Worm (Caenorhabditis elegans) whole organism, L3 larva: ENCODE measurements around the gene pst-2.

Source experiments
- elt-1 ChIP-seq: fragments of 150-350 bp; optimal IDR thresholded peaks from 2 replicates; lab custom pipeline; 2014; ENCODE audit warnings: missing biosample characterization, missing genetic modification characterization
- hmg-11 ChIP-seq: sonication (generic microtip); optimal IDR thresholded peaks from 2 replicates; lab custom pipeline; 2016; ENCODE audit warnings: missing genetic modification characterization, missing compliant biosample characterization
- lin-15B ChIP-seq: fragments of 150-350 bp; optimal IDR thresholded peaks from 2 replicates; lab custom pipeline; 2014; ENCODE audit warnings: missing biosample characterization, missing genetic modification characterization
- lin-39 ChIP-seq: fragments of 150-350 bp; optimal IDR thresholded peaks from 2 replicates; lab custom pipeline; 2018; ENCODE audit warnings: missing biosample characterization, missing genetic modification reagents, missing genetic modification characterization
- nhr-12 ChIP-seq: fragments of 150-350 bp; optimal IDR thresholded peaks from 2 replicates; lab custom pipeline; 2014; ENCODE audit warnings: missing biosample characterization, missing genetic modification characterization
- nhr-76 ChIP-seq: fragments of 150-350 bp; sonication (generic microtip); optimal IDR thresholded peaks from 5 replicates; lab custom pipeline; 2014; ENCODE audit warnings: missing biosample characterization, missing genetic modification characterization
- pha-4 ChIP-seq: fragments of 150-350 bp; optimal IDR thresholded peaks from 2 replicates; lab custom pipeline; 2014; ENCODE audit warnings: missing biosample characterization, missing genetic modification reagents, missing genetic modification characterization
- skn-1 ChIP-seq: fragments of 150-350 bp; optimal IDR thresholded peaks from 2 replicates; lab custom pipeline; 2014; ENCODE audit warnings: missing biosample characterization, missing genetic modification characterization
- unc-39 ChIP-seq: sonication (generic microtip); optimal IDR thresholded peaks from 4 replicates; lab custom pipeline; 2017; ENCODE audit warnings: missing biosample characterization, missing genetic modification characterization
- unc-62 ChIP-seq: fragments of 150-350 bp; sonication (generic microtip); optimal IDR thresholded peaks from 4 replicates; lab custom pipeline; 2014; ENCODE audit warnings: missing biosample characterization, missing genetic modification reagents, missing genetic modification characterization
- ztf-11 ChIP-seq: fragments of 150-350 bp; optimal IDR thresholded peaks from 2 replicates; lab custom pipeline; 2014; ENCODE audit warnings: missing biosample characterization, missing genetic modification characterization
- ztf-4 ChIP-seq: fragments of 150-350 bp; optimal IDR thresholded peaks from 2 replicates; lab custom pipeline; 2014; ENCODE audit warnings: missing biosample characterization, missing genetic modification characterization

- TF ChIP-seq unc-39 (tag; lab: Kevin White, UChicago) (no peak), pha-4 (no peak), unc-62 (GFP tag; lab: Kevin White, UChicago) (no peak), lin-39 (tag; lab: Kevin White, UChicago) (no peak), nhr-76 (no peak), hmg-11 (tag; lab: Kevin White, UChicago) (no peak), ztf-11 (tag; lab: Kevin White, UChicago) (no peak), elt-1 (tag; lab: Kevin White, UChicago) (no peak), lin-15B (tag; lab: Kevin White, UChicago) (no peak), nhr-12 (tag; lab: Kevin White, UChicago) (no peak), skn-1 (tag; lab: Kevin White, UChicago) (no peak), ztf-4 (no peak)
Observed at ce11 chrIII:5660976-5661375, 19.3 kb upstream of the pst-2 start, which contains the start of gene F54E7.6.
